Worm (Caenorhabditis elegans) whole organism, L4 larva: Measurements from ENCODE around the gene F59B10.2.

Experiments used
- F26F4.8 ChIP-seq: fragments of 200-800 bp; sonication (Bioruptor generic); conservative IDR thresholded peaks from 2 replicates; pipeline ENCODE4 v1.3.6; 2022; ENCODE audit warnings: missing genetic modification characterization, missing compliant biosample characterization
- F44E2.7 ChIP-seq: fragments of 200-800 bp; sonication (Bioruptor generic); IDR thresholded peaks from 2 replicates; pipeline ENCODE4 v2.1.2; 2022; ENCODE audit warnings: missing genetic modification characterization, missing compliant biosample characterization
- R02D3.7 ChIP-seq: fragments of 150-350 bp; sonication (generic microtip); optimal IDR thresholded peaks from 3 replicates; lab custom pipeline; 2014; ENCODE audit warnings: missing biosample characterization, missing genetic modification characterization
- T20F7.1 ChIP-seq: fragments of 200-800 bp; sonication (Bioruptor generic); optimal IDR thresholded peaks from 2 replicates; lab custom pipeline; 2018; ENCODE audit warnings: mild to moderate bottlenecking, missing genetic modification characterization, missing compliant biosample characterization
- Y75B8A.6 ChIP-seq: fragments of 200-800 bp; sonication (Bioruptor generic); IDR thresholded peaks from 2 replicates; pipeline ENCODE4 v1.3.6; 2022; ENCODE audit warnings: missing genetic modification reagents, missing genetic modification characterization, missing compliant biosample characterization
- ZK546.5 ChIP-seq, 2 experiments: sonication (generic microtip); optimal IDR thresholded peaks; 2 replicates each; lab custom pipeline; 2017; ENCODE audit warnings: missing biosample characterization in 2 of 2, missing genetic modification characterization in 2 of 2
- aha-1 ChIP-seq: fragments of 150-350 bp; peaks from one replicate; lab custom pipeline; 2014; ENCODE audit warnings: missing biosample characterization, missing genetic modification characterization
- arid-1 ChIP-seq: fragments of 200-800 bp; sonication (Bioruptor generic); conservative IDR thresholded peaks from 2 replicates; pipeline ENCODE4 v1.3.6; 2022; ENCODE audit warnings: missing genetic modification reagents, missing genetic modification characterization, missing compliant biosample characterization
- ceh-20 ChIP-seq: fragments of 200-800 bp; sonication (Bioruptor generic); IDR thresholded peaks from 2 replicates; pipeline ENCODE4 v1.3.6; 2022; ENCODE audit warnings: missing genetic modification reagents, missing genetic modification characterization, missing compliant biosample characterization
- ceh-32 ChIP-seq: sonication (generic microtip); optimal IDR thresholded peaks from 2 replicates; lab custom pipeline; 2016; ENCODE audit warnings: mild to moderate bottlenecking, missing genetic modification characterization, missing compliant biosample characterization; ENCODE audit not compliant: poor library complexity
- ceh-82 ChIP-seq: sonication (generic microtip); optimal IDR thresholded peaks from 2 replicates; lab custom pipeline; 2017; ENCODE audit warnings: missing biosample characterization, missing genetic modification characterization
- cey-2 ChIP-seq: sonication (generic microtip); optimal IDR thresholded peaks from 3 replicates; lab custom pipeline; 2017; ENCODE audit warnings: missing genetic modification characterization, mild to moderate bottlenecking, missing compliant biosample characterization, antibody characterized with exemption, borderline replicate concordance; ENCODE audit not compliant: insufficient read depth
- daf-12 ChIP-seq: fragments of 150-350 bp; optimal IDR thresholded peaks from 2 replicates; lab custom pipeline; 2014; ENCODE audit warnings: missing biosample characterization, missing genetic modification reagents, missing genetic modification characterization
- daf-16 ChIP-seq, 3 experiments: sonication (generic microtip); optimal IDR thresholded peaks; 2 replicates each; lab custom pipeline; 2016 to 2017; ENCODE audit warnings: missing genetic modification characterization in 3 of 3, missing genetic modification reagents in 3 of 3, mild to moderate bottlenecking in 2 of 3, missing compliant biosample characterization in 2 of 3, missing biosample characterization in 1 of 3, moderate library complexity in 1 of 3
- daf-19 ChIP-seq: fragments of 200-800 bp; sonication (Bioruptor generic); conservative IDR thresholded peaks from 2 replicates; pipeline ENCODE4 v1.3.6; 2022; ENCODE audit warnings: missing genetic modification characterization, missing compliant biosample characterization
- dmd-6 ChIP-seq: fragments of 200-800 bp; sonication (Bioruptor generic); IDR thresholded peaks from 2 replicates; pipeline ENCODE4 v1.3.6; 2022; ENCODE audit warnings: missing genetic modification reagents, missing genetic modification characterization, missing compliant biosample characterization
- dmd-8 ChIP-seq: fragments of 200-800 bp; sonication (Bioruptor generic); IDR thresholded peaks from 2 replicates; pipeline ENCODE4 v1.3.6; 2022; ENCODE audit warnings: missing genetic modification characterization, missing compliant biosample characterization
- dve-1 ChIP-seq: sonication (generic microtip); optimal IDR thresholded peaks from 2 replicates; lab custom pipeline; 2017; ENCODE audit warnings: antibody characterized with exemption, mild to moderate bottlenecking, missing genetic modification characterization, missing compliant biosample characterization; ENCODE audit not compliant: insufficient read depth
- egl-27 ChIP-seq: sonication (generic microtip); optimal IDR thresholded peaks from 3 replicates; lab custom pipeline; 2017; ENCODE audit warnings: missing biosample characterization, missing genetic modification reagents, missing genetic modification characterization
- fos-1 ChIP-seq: fragments of 150-350 bp; optimal IDR thresholded peaks from 2 replicates; lab custom pipeline; 2014; ENCODE audit warnings: missing biosample characterization, missing genetic modification characterization
- gei-8 ChIP-seq: fragments of 200-800 bp; sonication (Bioruptor generic); optimal IDR thresholded peaks from 2 replicates; lab custom pipeline; 2018; ENCODE audit warnings: mild to moderate bottlenecking, missing genetic modification characterization, missing compliant biosample characterization
- hif-1 ChIP-seq, 2 experiments: sonication (generic microtip); optimal IDR thresholded peaks; 2 replicates each; lab custom pipeline; 2016 to 2017; ENCODE audit warnings: missing compliant biosample characterization in 2 of 2, missing genetic modification characterization in 2 of 2, missing genetic modification reagents in 2 of 2, missing genotype in 2 of 2, mild to moderate bottlenecking in 1 of 2
- hlh-11 ChIP-seq: fragments of 200-800 bp; sonication (Bioruptor generic); optimal IDR thresholded peaks from 2 replicates; lab custom pipeline; 2018; ENCODE audit warnings: mild to moderate bottlenecking, missing genetic modification characterization, missing compliant biosample characterization
- hlh-30 ChIP-seq: sonication (generic microtip); optimal IDR thresholded peaks from 2 replicates; lab custom pipeline; 2017; ENCODE audit warnings: antibody characterized with exemption, mild to moderate bottlenecking, missing genetic modification characterization, missing compliant biosample characterization; ENCODE audit not compliant: insufficient read depth
- lin-1 ChIP-seq: fragments of 200-800 bp; sonication (Bioruptor generic); IDR thresholded peaks from 2 replicates; pipeline ENCODE4 v1.3.6; 2022; ENCODE audit warnings: missing genetic modification reagents, missing genetic modification characterization, missing compliant biosample characterization
- lin-13 ChIP-seq: fragments of 150-350 bp; optimal IDR thresholded peaks from 2 replicates; lab custom pipeline; 2014; ENCODE audit warnings: missing biosample characterization, missing genetic modification reagents, missing genetic modification characterization
- lin-29 ChIP-seq: fragments of 200-800 bp; sonication (Bioruptor generic); IDR thresholded peaks from 2 replicates; pipeline ENCODE4 v1.3.6; 2022; ENCODE audit warnings: missing genetic modification reagents, missing genetic modification characterization, missing compliant biosample characterization
- lin-39 ChIP-seq: fragments of 150-350 bp; optimal IDR thresholded peaks from 2 replicates; lab custom pipeline; 2014; ENCODE audit warnings: missing biosample characterization, missing genetic modification reagents, missing genetic modification characterization
- lir-3 ChIP-seq: sonication (generic microtip); optimal IDR thresholded peaks from 2 replicates; lab custom pipeline; 2016; ENCODE audit warnings: mild to moderate bottlenecking, missing genetic modification characterization, missing compliant biosample characterization
- lsy-2 ChIP-seq, 2 experiments: fragments of 150-350 bp in 1 of 2; sonication (generic microtip) in 1 of 2; optimal IDR thresholded peaks; 2 replicates each; lab custom pipeline; 2014 to 2017; ENCODE audit warnings: missing biosample characterization in 2 of 2, missing genetic modification characterization in 2 of 2
- mxl-2 ChIP-seq: fragments of 200-800 bp; sonication (Bioruptor generic); conservative IDR thresholded peaks from 2 replicates; pipeline ENCODE4 v1.3.6; 2022; ENCODE audit warnings: missing genetic modification reagents, missing genetic modification characterization, missing compliant biosample characterization
- mxl-3 ChIP-seq: fragments of 200-800 bp; sonication (Bioruptor generic); optimal IDR thresholded peaks from 2 replicates; lab custom pipeline; 2018; ENCODE audit warnings: mild to moderate bottlenecking, missing genetic modification characterization, missing compliant biosample characterization
- nhr-102 ChIP-seq: sonication (generic microtip); optimal IDR thresholded peaks from 2 replicates; lab custom pipeline; 2016; ENCODE audit warnings: mild to moderate bottlenecking, missing genetic modification characterization, moderate library complexity, missing compliant biosample characterization
- nhr-111 ChIP-seq: fragments of 200-800 bp; sonication (Bioruptor generic); optimal IDR thresholded peaks from 2 replicates; lab custom pipeline; 2018; ENCODE audit warnings: mild to moderate bottlenecking, missing genetic modification characterization, missing compliant biosample characterization
- nhr-25 ChIP-seq: sonication (generic microtip); optimal IDR thresholded peaks from 2 replicates; lab custom pipeline; 2017; ENCODE audit warnings: missing genetic modification characterization, mild to moderate bottlenecking, missing compliant biosample characterization, antibody characterized with exemption, moderate library complexity, borderline replicate concordance; ENCODE audit not compliant: insufficient read depth
- nhr-28 ChIP-seq: fragments of 150-350 bp; optimal IDR thresholded peaks from 2 replicates; lab custom pipeline; 2014; ENCODE audit warnings: missing biosample characterization, missing genetic modification characterization
- nhr-42 ChIP-seq: fragments of 200-800 bp; sonication (Bioruptor generic); IDR thresholded peaks from 2 replicates; pipeline ENCODE4 v1.3.6; 2022; ENCODE audit warnings: missing genetic modification characterization, missing compliant biosample characterization
- nhr-6 ChIP-seq: fragments of 150-350 bp; optimal IDR thresholded peaks from 2 replicates; lab custom pipeline; 2014; ENCODE audit warnings: missing biosample characterization, missing genetic modification characterization
- php-3 ChIP-seq: fragments of 200-800 bp; sonication (Bioruptor generic); IDR thresholded peaks from 2 replicates; pipeline ENCODE4 v1.3.6; 2022; ENCODE audit warnings: missing genetic modification reagents, missing genetic modification characterization, missing compliant biosample characterization
- saeg-2 ChIP-seq: fragments of 200-800 bp; sonication (Bioruptor generic); IDR thresholded peaks from 2 replicates; pipeline ENCODE4 v1.3.6; 2022; ENCODE audit warnings: missing genetic modification reagents, missing genetic modification characterization, missing compliant biosample characterization
- sdz-12 ChIP-seq: fragments of 200-800 bp; sonication (Bioruptor generic); optimal IDR thresholded peaks from 2 replicates; lab custom pipeline; 2018; ENCODE audit warnings: mild to moderate bottlenecking, missing genetic modification characterization, missing compliant biosample characterization
- skn-1 ChIP-seq: fragments of 150-350 bp; optimal IDR thresholded peaks from 2 replicates; lab custom pipeline; 2014; ENCODE audit warnings: missing biosample characterization, missing genetic modification characterization
- snpc-4 ChIP-seq: fragments of 150-350 bp; optimal IDR thresholded peaks from 2 replicates; lab custom pipeline; 2014; ENCODE audit warnings: missing biosample characterization, missing genetic modification characterization
- unc-62 ChIP-seq, 3 experiments: fragments of 150-350 bp in 1 of 3; sonication (generic microtip); optimal IDR thresholded peaks in 2 of 3; peaks in 1 of 3; 1 replicate in 1 of 3; 2 replicates in 2 of 3; lab custom pipeline; 2014 to 2017; ENCODE audit warnings: missing biosample characterization in 3 of 3, missing genetic modification characterization in 3 of 3, missing genetic modification reagents in 3 of 3, missing genotype in 1 of 3
- zfp-2 ChIP-seq: sonication (generic microtip); optimal IDR thresholded peaks from 2 replicates; lab custom pipeline; 2016; ENCODE audit warnings: mild to moderate bottlenecking, missing genetic modification characterization, missing compliant biosample characterization
- zip-11 ChIP-seq: fragments of 200-800 bp; sonication (Bioruptor generic); IDR thresholded peaks from 2 replicates; pipeline ENCODE4 v1.3.6; 2022; ENCODE audit warnings: missing genetic modification characterization, missing compliant biosample characterization
- zip-2 ChIP-seq: fragments of 150-350 bp; optimal IDR thresholded peaks from 2 replicates; lab custom pipeline; 2014; ENCODE audit warnings: missing biosample characterization, missing genetic modification characterization
- ztf-11 ChIP-seq: fragments of 150-350 bp; optimal IDR thresholded peaks from 2 replicates; lab custom pipeline; 2014; ENCODE audit warnings: missing biosample characterization, missing genetic modification characterization

F59B10.2 gene

DNA sequence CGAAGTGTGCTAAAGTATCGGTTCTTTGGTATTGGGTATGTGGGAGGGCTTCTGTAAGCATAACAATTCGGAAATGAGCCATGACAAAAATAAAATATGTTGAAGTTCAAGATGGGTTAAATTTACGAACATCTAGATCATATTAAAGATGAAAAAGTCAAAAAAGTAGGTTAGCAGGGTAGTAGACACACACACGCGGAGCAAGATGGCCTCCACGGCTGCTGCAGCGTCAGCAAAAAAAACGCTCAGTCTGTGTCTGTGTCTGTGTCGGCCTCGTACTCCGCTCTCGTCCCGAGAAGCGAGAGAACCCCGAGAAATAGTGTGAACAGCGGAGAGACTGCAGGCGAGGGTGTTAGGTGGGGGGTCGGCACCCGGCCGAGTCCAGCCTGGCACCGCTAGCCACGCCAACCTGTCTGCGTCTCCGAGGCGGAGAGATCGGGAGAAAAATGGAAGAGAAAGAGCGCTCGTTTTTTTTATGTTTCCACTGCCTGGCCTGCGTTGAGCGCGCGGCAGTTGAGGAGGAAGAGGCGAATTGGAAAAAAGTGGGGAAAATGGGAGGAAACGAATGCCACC is 7.1 kb downstream of the F59B10.2 start, which contains the start of gene myrf-1 (continued):
- TF ChIP-seq php-3 (GFP tag; lab: Robert Waterston, UW) (peak; percentile 60; the same call in 1 of the 2 replicates), unc-62 (GFP tag; optimal IDR thresholded peaks at IDR 0.05 in 1 of 2; lab: Kevin White, UChicago) (peak in 1 of 2 experiments; percentile 85), unc-62 (tag; optimal IDR thresholded peaks at IDR 0.05; lab: Kevin White, UChicago) (no peak), cey-2 (no peak), aha-1 (peak; percentile 99), gei-8 (peak; percentile 48), lin-13 (GFP tag; lab: Kevin White, UChicago) (peak; percentile 47), T20F7.1 (GFP tag; lab: Kevin White, UChicago) (peak; percentile 44), daf-12 (tag; lab: Kevin White, UChicago) (no peak), ceh-20 (peak; percentile 73), ztf-11 (tag; lab: Kevin White, UChicago) (no peak), nhr-42 (GFP tag; lab: Robert Waterston, UW) (peak; percentile 69; the same call in 1 of the 2 replicates), hlh-30 (tag; lab: Kevin White, UChicago) (peak; percentile 90), F44E2.7 (no peak), saeg-2 (GFP tag; lab: Robert Waterston, UW) (peak; percentile 84; the same call in 1 of the 2 replicates), skn-1 (tag; lab: Kevin White, UChicago) (no peak), fos-1 (tag; lab: Kevin White, UChicago) (no peak), dmd-8 (0 out of 2 replicates have a peak, but pooled peaks have one; percentile 44), dve-1 (tag; lab: Kevin White, UChicago) (peak; percentile 86), ceh-82 (tag; lab: Kevin White, UChicago) (no peak), lsy-2 (tag; optimal IDR thresholded peaks at IDR 0.05; lab: Kevin White, UChicago) (peak; percentile 25 to 74), zfp-2 (tag; lab: Kevin White, UChicago) (peak; percentile 10), snpc-4 (tag; lab: Kevin White, UChicago) (no peak), lin-29 (GFP tag; lab: Robert Waterston, UW) (peak; percentile 76; the same call in 1 of the 2 replicates), mxl-2 (GFP tag; lab: Robert Waterston, UW) (no peak; the same call in 1 of the 2 replicates), hlh-11 (tag; lab: Kevin White, UChicago) (peak; percentile 98), ZK546.5 (tag; optimal IDR thresholded peaks at IDR 0.05; lab: Kevin White, UChicago) (no peak), lin-1 (peak; percentile 78), F26F4.8 (0 out of 2 replicates have a peak, but pooled peaks have one; percentile 14), daf-19 (no peak), egl-27 (tag; lab: Kevin White, UChicago) (no peak), daf-16 (GFP tag; optimal IDR thresholded peaks at IDR 0.05; lab: Kevin White, UChicago) (peak; percentile 39), daf-16 (tag; optimal IDR thresholded peaks at IDR 0.05; lab: Kevin White, UChicago) (peak; percentile 50), Y75B8A.6 (GFP tag; lab: Robert Waterston, UW) (no peak), arid-1 (GFP tag; lab: Robert Waterston, UW) (peak; percentile 79), nhr-111 (GFP tag; lab: Kevin White, UChicago) (no peak), mxl-3 (peak; percentile 96), sdz-12 (no peak), nhr-6 (peak; percentile 60), nhr-25 (peak; percentile 89), zip-11 (GFP tag; lab: Robert Waterston, UW) (no peak), zip-2 (tag; lab: Kevin White, UChicago) (no peak), dmd-6 (GFP tag; lab: Robert Waterston, UW) (peak; percentile 84), hif-1 (tag; optimal IDR thresholded peaks at IDR 0.05; lab: Kevin White, UChicago) (peak in 1 of 2 experiments; percentile 88), R02D3.7 (tag; lab: Kevin White, UChicago) (no peak), ceh-32 (peak; percentile 27), nhr-28 (tag; lab: Kevin White, UChicago) (peak; percentile 83), nhr-102 (tag; lab: Kevin White, UChicago) (peak; percentile 63), lin-39 (no peak), lir-3 (tag; lab: Kevin White, UChicago) (peak; percentile 16)
